Fruit fly (Drosophila melanogaster): ENCODE results near the gene CG8065.
A peak's percentile ranks its signal among the peaks of the same experiment; 100 is the strongest.

CG8065 gene

dm6 chr3L:10227094-10227493, 11.6 kb downstream of the CG8065 start (continued):
- TF ChIP-seq cyc (GFP tag; optimal IDR thresholded peaks at IDR 0.05) (peak; percentile 17), ss (GFP tag; optimal IDR thresholded peaks at IDR 0.05) (peak in 1 of 2 experiments; percentile 41), fkh (GFP tag; optimal IDR thresholded peaks at IDR 0.05) (no peak), CG10669 (GFP tag; optimal IDR thresholded peaks at IDR 0.05) (peak; percentile 40), lz (GFP tag; optimal IDR thresholded peaks at IDR 0.05) (peak; percentile 33), esn (GFP tag; optimal IDR thresholded peaks at IDR 0.05) (peak; percentile 33), Sox102F (GFP tag; optimal IDR thresholded peaks at IDR 0.05) (no peak), CG34406 (GFP tag; optimal IDR thresholded peaks at IDR 0.05) (no peak), Sox14 (GFP tag; optimal IDR thresholded peaks at IDR 0.05) (peak; percentile 18), CG31627 (GFP tag; optimal IDR thresholded peaks at IDR 0.05) (peak; percentile 39), CG9139 (GFP tag; optimal IDR thresholded peaks at IDR 0.05) (no peak), CG6163 (GFP tag; IDR thresholded peaks at IDR 0.05) (peak; percentile 63; the same call in 1 of the 3 replicates), fd59A (GFP tag; optimal IDR thresholded peaks at IDR 0.05) (peak; percentile 16), CG11902 (GFP tag; optimal IDR thresholded peaks at IDR 0.05) (no peak), pdm3 (GFP tag; optimal IDR thresholded peaks at IDR 0.05) (peak; percentile 13), CG8319 (GFP tag; optimal IDR thresholded peaks at IDR 0.05) (no peak), CG3032 (tag; optimal IDR thresholded peaks at IDR 0.05) (peak; percentile 25), Hr39 (GFP tag; optimal IDR thresholded peaks at IDR 0.05) (peak; percentile 39), CG6854 (GFP tag; optimal IDR thresholded peaks at IDR 0.05) (no peak), dac (GFP tag; optimal IDR thresholded peaks at IDR 0.05) (no peak), CG6792 (GFP tag; optimal IDR thresholded peaks at IDR 0.05) (peak; percentile 28), Hr38 (GFP tag; optimal IDR thresholded peaks at IDR 0.05) (no peak), CG16779 (tag; optimal IDR thresholded peaks at IDR 0.05) (no peak), spab (GFP tag; optimal IDR thresholded peaks at IDR 0.05) (peak; percentile 16), CG11294 (GFP tag; IDR thresholded peaks at IDR 0.05) (no peak), topi (GFP tag; optimal IDR thresholded peaks at IDR 0.05) (peak; percentile 31), Sox15 (GFP tag; optimal IDR thresholded peaks at IDR 0.05) (no peak), CG7368 (GFP tag; optimal IDR thresholded peaks at IDR 0.05) (no peak), CG1621 (tag; optimal IDR thresholded peaks at IDR 0.05) (peak; percentile 32)

- TF ChIP-seq Smox (GFP tag; optimal IDR thresholded peaks at IDR 0.05) (no peak), topi (GFP tag; optimal IDR thresholded peaks at IDR 0.05) (no peak), CG6163 (GFP tag; IDR thresholded peaks at IDR 0.05) (peak; percentile 36; the same call in 2 of the 3 replicates), OdsH (GFP tag; optimal IDR thresholded peaks at IDR 0.05) (no peak), CG4318 (GFP tag; optimal IDR thresholded peaks at IDR 0.05) (peak; percentile 4), Hr4 (GFP tag; optimal IDR thresholded peaks at IDR 0.05) (peak; percentile 11), cyc (GFP tag; optimal IDR thresholded peaks at IDR 0.05) (no peak), salr (GFP tag; optimal IDR thresholded peaks at IDR 0.05) (no peak), pdm3 (GFP tag; optimal IDR thresholded peaks at IDR 0.05) (peak; percentile 15), CG34406 (GFP tag; optimal IDR thresholded peaks at IDR 0.05) (no peak), CG15336 (GFP tag; IDR thresholded peaks at IDR 0.05) (peak; percentile 43), CG11902 (GFP tag; optimal IDR thresholded peaks at IDR 0.05) (no peak), Gug (GFP tag; IDR thresholded peaks at IDR 0.05) (0 out of 2 replicates have a peak, but pooled peaks have one; percentile 24), CG11294 (GFP tag; IDR thresholded peaks at IDR 0.05) (peak; percentile 32; the same call in 1 of the 2 replicates), CG32006 (GFP tag; optimal IDR thresholded peaks at IDR 0.05) (peak; percentile 49), CG8632 (GFP tag; optimal IDR thresholded peaks at IDR 0.05) (no peak), fd85E (GFP tag; optimal IDR thresholded peaks at IDR 0.05) (no peak), dsx (GFP tag; optimal IDR thresholded peaks at IDR 0.05; ENCODE audit: poor library complexity, severe bottlenecking) (no peak)
These were observed 15.1 kb downstream of the CG8065 start for dm6 chr3L:10230542-10230941.

Measured in whole organism, prepupa.